Worm (Caenorhabditis elegans) whole organism, mixed stage, embryonic: ENCODE results near the gene F41G3.10.

Experiments
- M03D4.4 ChIP-seq: sonication (generic microtip); optimal IDR thresholded peaks from 2 replicates; lab custom pipeline; 2017; ENCODE audit warnings: mild to moderate bottlenecking, missing genetic modification characterization, missing compliant biosample characterization
- bed-3 ChIP-seq: fragments of 200-800 bp; sonication (Bioruptor generic); optimal IDR thresholded peaks from 3 replicates; lab custom pipeline; 2018; ENCODE audit warnings: mild to moderate bottlenecking, missing genetic modification characterization, moderate library complexity, missing compliant biosample characterization
- blmp-1 ChIP-seq: fragments of 150-350 bp; optimal IDR thresholded peaks from 2 replicates; lab custom pipeline; 2014; ENCODE audit warnings: missing biosample characterization, missing genetic modification characterization
- ceh-39 ChIP-seq: fragments of 150-350 bp; optimal IDR thresholded peaks from 2 replicates; lab custom pipeline; 2014; ENCODE audit warnings: missing biosample characterization, missing genetic modification characterization
- ceh-43 ChIP-seq: fragments of 200-800 bp; sonication (Bioruptor generic); optimal IDR thresholded peaks from 2 replicates; lab custom pipeline; 2018; ENCODE audit warnings: mild to moderate bottlenecking, missing genetic modification characterization, moderate library complexity, missing compliant biosample characterization
- ceh-83 ChIP-seq: fragments of 200-800 bp; sonication (Bioruptor generic); optimal IDR thresholded peaks from 2 replicates; lab custom pipeline; 2018; ENCODE audit warnings: mild to moderate bottlenecking, missing genetic modification characterization, missing compliant biosample characterization
- ces-1 ChIP-seq: fragments of 150-350 bp; optimal IDR thresholded peaks from 2 replicates; lab custom pipeline; 2014; ENCODE audit warnings: missing biosample characterization, missing genetic modification reagents, missing genetic modification characterization
- cnd-1 ChIP-seq: fragments of 200-800 bp; sonication (Bioruptor generic); optimal IDR thresholded peaks from 2 replicates; lab custom pipeline; 2018; ENCODE audit warnings: mild to moderate bottlenecking, missing genetic modification characterization, missing compliant biosample characterization
- drap-1 ChIP-seq: fragments of 200-800 bp; sonication (Bioruptor generic); optimal IDR thresholded peaks from 3 replicates; lab custom pipeline; 2018; ENCODE audit warnings: mild to moderate bottlenecking, missing genetic modification characterization, missing compliant biosample characterization
- elt-1 ChIP-seq: sonication (generic microtip); optimal IDR thresholded peaks from 2 replicates; lab custom pipeline; 2017; ENCODE audit warnings: missing genetic modification characterization, mild to moderate bottlenecking, missing compliant biosample characterization, antibody characterized with exemption, moderate library complexity, borderline replicate concordance; ENCODE audit not compliant: insufficient read depth
- elt-3 ChIP-seq: fragments of 150-350 bp; optimal IDR thresholded peaks from 2 replicates; lab custom pipeline; 2014; ENCODE audit warnings: missing biosample characterization, missing genetic modification characterization
- flh-1 ChIP-seq: fragments of 200-800 bp; sonication (Bioruptor generic); optimal IDR thresholded peaks from 2 replicates; lab custom pipeline; 2018; ENCODE audit warnings: mild to moderate bottlenecking, missing genetic modification characterization, moderate library complexity, missing compliant biosample characterization
- ham-2 ChIP-seq: fragments of 200-800 bp; sonication (Bioruptor generic); optimal IDR thresholded peaks from 2 replicates; lab custom pipeline; 2018; ENCODE audit warnings: mild to moderate bottlenecking, missing genetic modification characterization, missing compliant biosample characterization
- hlh-1 ChIP-seq: fragments of 150-350 bp; optimal IDR thresholded peaks from 2 replicates; lab custom pipeline; 2014; ENCODE audit warnings: missing biosample characterization, missing genetic modification reagents, missing genetic modification characterization
- lin-13 ChIP-seq: fragments of 150-350 bp; optimal IDR thresholded peaks from 2 replicates; lab custom pipeline; 2014; ENCODE audit warnings: missing biosample characterization, missing genetic modification characterization
- lsy-2 ChIP-seq: fragments of 150-350 bp; optimal IDR thresholded peaks from 2 replicates; lab custom pipeline; 2014; ENCODE audit warnings: missing biosample characterization, missing genetic modification characterization
- mab-5 ChIP-seq: fragments of 150-350 bp; optimal IDR thresholded peaks from 2 replicates; lab custom pipeline; 2014; ENCODE audit warnings: missing biosample characterization, missing genetic modification characterization
- mep-1 ChIP-seq: fragments of 150-350 bp; optimal IDR thresholded peaks from 2 replicates; lab custom pipeline; 2017; ENCODE audit warnings: missing biosample characterization, missing genetic modification reagents, missing genetic modification characterization, inconsistent platforms
- mls-2 ChIP-seq: sonication (generic microtip); optimal IDR thresholded peaks from 2 replicates; lab custom pipeline; 2016; ENCODE audit warnings: mild to moderate bottlenecking, missing genetic modification characterization, moderate library complexity, missing compliant biosample characterization
- nhr-12 ChIP-seq: fragments of 150-350 bp; optimal IDR thresholded peaks from 2 replicates; lab custom pipeline; 2014; ENCODE audit warnings: missing biosample characterization, missing genetic modification characterization
- nhr-237 ChIP-seq: fragments of 150-350 bp; optimal IDR thresholded peaks from 2 replicates; lab custom pipeline; 2014; ENCODE audit warnings: missing biosample characterization, missing genetic modification characterization
- nhr-28 ChIP-seq: fragments of 150-350 bp; optimal IDR thresholded peaks from 2 replicates; lab custom pipeline; 2014; ENCODE audit warnings: missing biosample characterization, missing genetic modification characterization
- nhr-76 ChIP-seq: sonication (generic microtip); optimal IDR thresholded peaks from 2 replicates; lab custom pipeline; 2017; ENCODE audit warnings: missing biosample characterization, missing genetic modification characterization
- pha-4 ChIP-seq: fragments of 150-350 bp; optimal IDR thresholded peaks from 2 replicates; lab custom pipeline; 2018; ENCODE audit warnings: missing biosample characterization, missing genetic modification reagents, missing genetic modification characterization
- sem-2 ChIP-seq: fragments of 200-800 bp; sonication (Bioruptor generic); optimal IDR thresholded peaks from 2 replicates; lab custom pipeline; 2018; ENCODE audit warnings: mild to moderate bottlenecking, missing genetic modification characterization, missing compliant biosample characterization
- snpc-4 ChIP-seq: fragments of 150-350 bp; optimal IDR thresholded peaks from 2 replicates; lab custom pipeline; 2014; ENCODE audit warnings: missing biosample characterization, missing genetic modification characterization
- sptf-1 ChIP-seq: sonication (generic microtip); optimal IDR thresholded peaks from 2 replicates; lab custom pipeline; 2017; ENCODE audit warnings: mild to moderate bottlenecking, missing genetic modification characterization, moderate library complexity, missing compliant biosample characterization
- tbx-8 ChIP-seq: fragments of 200-800 bp; sonication (Bioruptor generic); optimal IDR thresholded peaks from 2 replicates; lab custom pipeline; 2018; ENCODE audit warnings: mild to moderate bottlenecking, missing genetic modification characterization, moderate library complexity, missing compliant biosample characterization
- unc-120 ChIP-seq: sonication (generic microtip); optimal IDR thresholded peaks from 2 replicates; lab custom pipeline; 2017; ENCODE audit warnings: missing genetic modification characterization, missing compliant biosample characterization; ENCODE audit not compliant: poor library complexity, severe bottlenecking
- unc-62 ChIP-seq: fragments of 150-350 bp; optimal IDR thresholded peaks from 2 replicates; lab custom pipeline; 2014; ENCODE audit warnings: missing biosample characterization, missing genetic modification reagents, missing genetic modification characterization
- zip-8 ChIP-seq: fragments of 150-350 bp; optimal IDR thresholded peaks from 2 replicates; lab custom pipeline; 2014; ENCODE audit warnings: missing biosample characterization, missing genetic modification characterization
- ztf-11 ChIP-seq: fragments of 150-350 bp; optimal IDR thresholded peaks from 2 replicates; lab custom pipeline; 2014; ENCODE audit warnings: missing biosample characterization, missing genetic modification characterization

Gene F41G3.10

ce11 chrII:6718221-6718620, 31.1 kb downstream of the F41G3.10 start, which contains the start of gene tsp-10:
Gene tsp-10, plus strand, starts transcription at chrII:6718586.
- TF ChIP-seq mls-2 (tag; lab: Kevin White, UChicago) (no peak), ham-2 (GFP tag; lab: Kevin White, UChicago) (no peak), M03D4.4 (tag; lab: Kevin White, UChicago) (no peak), elt-1 (no peak), nhr-76 (no peak), ceh-43 (GFP tag; lab: Kevin White, UChicago) (no peak), unc-120 (tag; lab: Kevin White, UChicago) (no peak)

ce11 chrII:6716638-6717037, 32.7 kb downstream of the F41G3.10 start, which contains the start of the genes T14B4.5 and T14B4.20:
Gene T14B4.5, plus strand, starts transcription at chrII:6716863.
Gene T14B4.20, plus strand, starts transcription at chrII:6716901.
- TF ChIP-seq flh-1 (GFP tag; lab: Kevin White, UChicago) (no peak), M03D4.4 (tag; lab: Kevin White, UChicago) (no peak), elt-1 (no peak), nhr-28 (tag; lab: Kevin White, UChicago) (no peak), pha-4 (no peak), zip-8 (tag; lab: Kevin White, UChicago) (no peak), nhr-237 (no peak), blmp-1 (tag; lab: Kevin White, UChicago) (no peak), ceh-39 (no peak), ceh-43 (GFP tag; lab: Kevin White, UChicago) (no peak), nhr-12 (tag; lab: Kevin White, UChicago) (no peak), elt-3 (tag; lab: Kevin White, UChicago) (no peak), lsy-2 (tag; lab: Kevin White, UChicago) (no peak), snpc-4 (tag; lab: Kevin White, UChicago) (no peak), mls-2 (tag; lab: Kevin White, UChicago) (no peak), bed-3 (GFP tag; lab: Kevin White, UChicago) (no peak), sptf-1 (tag; lab: Kevin White, UChicago) (no peak), mab-5 (tag; lab: Kevin White, UChicago) (no peak)
- TF ChIP-seq, all 35 proteins: peak for 0

ce11 chrII:6715853-6716252, 33.5 kb downstream of the F41G3.10 start:
- TF ChIP-seq flh-1 (GFP tag; lab: Kevin White, UChicago), result no peak
- no peak for TF ChIP-seq mab-5 (tag; lab: Kevin White, UChicago)
- TF ChIP-seq blmp-1 (tag; lab: Kevin White, UChicago), result no peak
- no peak for TF ChIP-seq hlh-1 (tag; lab: Kevin White, UChicago)
- no peak for TF ChIP-seq ces-1
- no peak for TF ChIP-seq elt-1
- no peak for TF ChIP-seq cnd-1 (tag; lab: Kevin White, UChicago)
- no peak for TF ChIP-seq ceh-39
- no peak for TF ChIP-seq unc-120 (tag; lab: Kevin White, UChicago)
- TF ChIP-seq tbx-8, result no peak
- no peak for TF ChIP-seq ztf-11 (tag; lab: Kevin White, UChicago)
- TF ChIP-seq nhr-28 (tag; lab: Kevin White, UChicago), result no peak
- no peak for TF ChIP-seq sem-2 (GFP tag; lab: Kevin White, UChicago)
- no peak for TF ChIP-seq drap-1
- TF ChIP-seq ceh-43 (GFP tag; lab: Kevin White, UChicago), result no peak

ce11 chrII:6713832-6714342, 35.4 kb downstream of the F41G3.10 start, which contains the start of gene dpy-2:
Gene dpy-2, plus strand, starts transcription at chrII:6714292.
- TF ChIP-seq tbx-8, result no peak
- TF ChIP-seq M03D4.4 (tag; lab: Kevin White, UChicago), result no peak
- no peak for TF ChIP-seq nhr-12 (tag; lab: Kevin White, UChicago)
- TF ChIP-seq hlh-1 (tag; lab: Kevin White, UChicago), result no peak
- no peak for TF ChIP-seq lin-13 (tag; lab: Kevin White, UChicago)
- no peak for TF ChIP-seq unc-120 (tag; lab: Kevin White, UChicago)
- TF ChIP-seq sptf-1 (tag; lab: Kevin White, UChicago), result no peak
- no peak for TF ChIP-seq cnd-1 (tag; lab: Kevin White, UChicago)
- TF ChIP-seq ces-1, result no peak
- TF ChIP-seq ceh-83 (GFP tag; lab: Kevin White, UChicago), result no peak
- no peak for TF ChIP-seq snpc-4 (tag; lab: Kevin White, UChicago)
- no peak for TF ChIP-seq pha-4
- no peak for TF ChIP-seq mls-2 (tag; lab: Kevin White, UChicago)
- peak; percentile 82 for TF ChIP-seq blmp-1 (tag; lab: Kevin White, UChicago)
- TF ChIP-seq ceh-43 (GFP tag; lab: Kevin White, UChicago), result no peak
- no peak for TF ChIP-seq nhr-237
- peak; percentile 23 for TF ChIP-seq unc-62
- TF ChIP-seq elt-1, result peak; percentile 8
- TF ChIP-seq nhr-76, result no peak
- no peak for TF ChIP-seq ztf-11 (tag; lab: Kevin White, UChicago)
- TF ChIP-seq elt-3 (tag; lab: Kevin White, UChicago), result peak; percentile 34
- no peak for TF ChIP-seq drap-1
- TF ChIP-seq mep-1 (tag; lab: Kevin White, UChicago), result no peak
- no peak for TF ChIP-seq bed-3 (GFP tag; lab: Kevin White, UChicago)
- no peak for TF ChIP-seq ceh-39
- TF ChIP-seq nhr-28 (tag; lab: Kevin White, UChicago), result no peak
- TF ChIP-seq mab-5 (tag; lab: Kevin White, UChicago), result no peak
